Worm (Caenorhabditis elegans) whole organism, L3 larva: ENCODE data around the gene Y54E2A.9.

Experiments
- aly-2 ChIP-seq: fragments of 150-350 bp; optimal IDR thresholded peaks from 2 replicates; lab custom pipeline; 2014; ENCODE audit warnings: missing biosample characterization, missing genetic modification characterization
- nhr-11 ChIP-seq: fragments of 150-350 bp; optimal IDR thresholded peaks from 2 replicates; lab custom pipeline; 2014; ENCODE audit warnings: missing biosample characterization, missing genetic modification characterization
- unc-62 ChIP-seq: fragments of 150-350 bp; sonication (generic microtip); optimal IDR thresholded peaks from 4 replicates; lab custom pipeline; 2014; ENCODE audit warnings: missing biosample characterization, missing genetic modification reagents, missing genetic modification characterization

ce11 chrII:14816086-14816485 lies 30.3 kb upstream of the Y54E2A.9 start:
- TF ChIP-seq unc-62 (GFP tag; lab: Kevin White, UChicago) (no peak), nhr-11 (tag; lab: Kevin White, UChicago) (no peak), aly-2 (tag; lab: Kevin White, UChicago) (no peak)
